Worm (Caenorhabditis elegans) whole organism, L4 larva: Measurements from ENCODE around the gene eif-3.G.

ENCODE experiments used
- F49E8.2 ChIP-seq: sonication (generic microtip); optimal IDR thresholded peaks from 2 replicates; lab custom pipeline; 2016; ENCODE audit warnings: missing compliant biosample characterization, mild to moderate bottlenecking, missing genetic modification characterization, borderline replicate concordance
- Y75B8A.6 ChIP-seq: fragments of 200-800 bp; sonication (Bioruptor generic); IDR thresholded peaks from 2 replicates; pipeline ENCODE4 v1.3.6; 2022; ENCODE audit warnings: missing genetic modification reagents, missing genetic modification characterization, missing compliant biosample characterization
- ZK546.5 ChIP-seq, 2 experiments: sonication (generic microtip); optimal IDR thresholded peaks; 2 replicates each; lab custom pipeline; 2017; ENCODE audit warnings: missing biosample characterization in 2 of 2, missing genetic modification characterization in 2 of 2
- aha-1 ChIP-seq: fragments of 150-350 bp; peaks from one replicate; lab custom pipeline; 2014; ENCODE audit warnings: missing biosample characterization, missing genetic modification characterization
- aly-2 ChIP-seq: sonication (generic microtip); optimal IDR thresholded peaks from 2 replicates; lab custom pipeline; 2018; ENCODE audit warnings: missing biosample characterization, missing genetic modification characterization
- ceh-20 ChIP-seq: fragments of 200-800 bp; sonication (Bioruptor generic); IDR thresholded peaks from 2 replicates; pipeline ENCODE4 v1.3.6; 2022; ENCODE audit warnings: missing genetic modification reagents, missing genetic modification characterization, missing compliant biosample characterization
- ceh-28 ChIP-seq: fragments of 150-350 bp; optimal IDR thresholded peaks from 2 replicates; lab custom pipeline; 2014; ENCODE audit warnings: missing biosample characterization, missing genetic modification reagents, missing genetic modification characterization
- ceh-32 ChIP-seq: sonication (generic microtip); optimal IDR thresholded peaks from 2 replicates; lab custom pipeline; 2016; ENCODE audit warnings: mild to moderate bottlenecking, missing genetic modification characterization, missing compliant biosample characterization; ENCODE audit not compliant: poor library complexity
- ceh-44 ChIP-seq: fragments of 200-800 bp; sonication (Bioruptor generic); IDR thresholded peaks from 2 replicates; pipeline ENCODE4 v1.3.6; 2022; ENCODE audit warnings: missing genetic modification reagents, missing genetic modification characterization, missing compliant biosample characterization
- ces-1 ChIP-seq: fragments of 150-350 bp; sonication (generic microtip); optimal IDR thresholded peaks from 4 replicates; lab custom pipeline; 2014; ENCODE audit warnings: missing biosample characterization, missing genetic modification reagents, missing genetic modification characterization
- cey-2 ChIP-seq: sonication (generic microtip); optimal IDR thresholded peaks from 3 replicates; lab custom pipeline; 2017; ENCODE audit warnings: missing genetic modification characterization, mild to moderate bottlenecking, missing compliant biosample characterization, antibody characterized with exemption, borderline replicate concordance; ENCODE audit not compliant: insufficient read depth
- daf-16 ChIP-seq, 3 experiments: sonication (generic microtip); optimal IDR thresholded peaks; 2 replicates each; lab custom pipeline; 2016 to 2017; ENCODE audit warnings: missing genetic modification characterization in 3 of 3, missing genetic modification reagents in 3 of 3, mild to moderate bottlenecking in 2 of 3, missing compliant biosample characterization in 2 of 3, missing biosample characterization in 1 of 3, moderate library complexity in 1 of 3
- daf-8 ChIP-seq: fragments of 200-800 bp; sonication (Bioruptor generic); IDR thresholded peaks from 2 replicates; pipeline ENCODE4 v1.3.6; 2022; ENCODE audit warnings: missing genetic modification characterization, missing compliant biosample characterization
- dmd-6 ChIP-seq: fragments of 200-800 bp; sonication (Bioruptor generic); IDR thresholded peaks from 2 replicates; pipeline ENCODE4 v1.3.6; 2022; ENCODE audit warnings: missing genetic modification reagents, missing genetic modification characterization, missing compliant biosample characterization
- dmd-8 ChIP-seq: fragments of 200-800 bp; sonication (Bioruptor generic); IDR thresholded peaks from 2 replicates; pipeline ENCODE4 v1.3.6; 2022; ENCODE audit warnings: missing genetic modification characterization, missing compliant biosample characterization
- dpl-1 ChIP-seq: fragments of 150-350 bp; optimal IDR thresholded peaks from 2 replicates; lab custom pipeline; 2014; ENCODE audit warnings: missing biosample characterization, missing genetic modification reagents, missing genetic modification characterization
- hlh-11 ChIP-seq: fragments of 200-800 bp; sonication (Bioruptor generic); optimal IDR thresholded peaks from 2 replicates; lab custom pipeline; 2018; ENCODE audit warnings: mild to moderate bottlenecking, missing genetic modification characterization, missing compliant biosample characterization
- hlh-30 ChIP-seq: sonication (generic microtip); optimal IDR thresholded peaks from 2 replicates; lab custom pipeline; 2017; ENCODE audit warnings: antibody characterized with exemption, mild to moderate bottlenecking, missing genetic modification characterization, missing compliant biosample characterization; ENCODE audit not compliant: insufficient read depth
- hmg-1.1 ChIP-seq: fragments of 200-800 bp; sonication (Bioruptor generic); IDR thresholded peaks from 2 replicates; pipeline ENCODE4 v1.3.6; 2022; ENCODE audit warnings: missing genetic modification reagents, missing genetic modification characterization, missing compliant biosample characterization
- lim-7 ChIP-seq: fragments of 200-800 bp; sonication (Bioruptor generic); IDR thresholded peaks from 2 replicates; pipeline ENCODE4 v1.3.6; 2022; ENCODE audit warnings: missing genetic modification characterization, missing compliant biosample characterization
- lin-15B ChIP-seq: fragments of 150-350 bp; sonication (generic microtip); optimal IDR thresholded peaks from 3 replicates; lab custom pipeline; 2014; ENCODE audit warnings: missing biosample characterization, missing genetic modification characterization
- lin-29 ChIP-seq: fragments of 200-800 bp; sonication (Bioruptor generic); IDR thresholded peaks from 2 replicates; pipeline ENCODE4 v1.3.6; 2022; ENCODE audit warnings: missing genetic modification reagents, missing genetic modification characterization, missing compliant biosample characterization
- lin-39 ChIP-seq: fragments of 150-350 bp; optimal IDR thresholded peaks from 2 replicates; lab custom pipeline; 2014; ENCODE audit warnings: missing biosample characterization, missing genetic modification reagents, missing genetic modification characterization
- lir-3 ChIP-seq: sonication (generic microtip); optimal IDR thresholded peaks from 2 replicates; lab custom pipeline; 2016; ENCODE audit warnings: mild to moderate bottlenecking, missing genetic modification characterization, missing compliant biosample characterization
- lsy-2 ChIP-seq, 2 experiments: fragments of 150-350 bp in 1 of 2; sonication (generic microtip) in 1 of 2; optimal IDR thresholded peaks; 2 replicates each; lab custom pipeline; 2014 to 2017; ENCODE audit warnings: missing biosample characterization in 2 of 2, missing genetic modification characterization in 2 of 2
- mdl-1 ChIP-seq, 2 experiments: fragments of 150-350 bp in 1 of 2; sonication (generic microtip) in 1 of 2; optimal IDR thresholded peaks; 2 replicates each; lab custom pipeline; 2014 to 2017; ENCODE audit warnings: missing biosample characterization in 2 of 2, missing genetic modification characterization in 2 of 2
- mep-1 ChIP-seq: fragments of 150-350 bp; sonication (generic microtip); optimal IDR thresholded peaks from 3 replicates; lab custom pipeline; 2014; ENCODE audit warnings: missing biosample characterization, missing genetic modification characterization
- mxl-3 ChIP-seq: fragments of 200-800 bp; sonication (Bioruptor generic); optimal IDR thresholded peaks from 2 replicates; lab custom pipeline; 2018; ENCODE audit warnings: mild to moderate bottlenecking, missing genetic modification characterization, missing compliant biosample characterization
- nhr-10 ChIP-seq: fragments of 150-350 bp; optimal IDR thresholded peaks from 2 replicates; lab custom pipeline; 2014; ENCODE audit warnings: missing biosample characterization, missing genetic modification characterization
- nhr-111 ChIP-seq: fragments of 200-800 bp; sonication (Bioruptor generic); optimal IDR thresholded peaks from 2 replicates; lab custom pipeline; 2018; ENCODE audit warnings: mild to moderate bottlenecking, missing genetic modification characterization, missing compliant biosample characterization
- nhr-237 ChIP-seq: sonication (generic microtip); optimal IDR thresholded peaks from 2 replicates; lab custom pipeline; 2017; ENCODE audit warnings: missing biosample characterization, missing genetic modification characterization
- nhr-25 ChIP-seq: sonication (generic microtip); optimal IDR thresholded peaks from 2 replicates; lab custom pipeline; 2017; ENCODE audit warnings: missing genetic modification characterization, mild to moderate bottlenecking, missing compliant biosample characterization, antibody characterized with exemption, moderate library complexity, borderline replicate concordance; ENCODE audit not compliant: insufficient read depth
- nhr-28 ChIP-seq: fragments of 150-350 bp; optimal IDR thresholded peaks from 2 replicates; lab custom pipeline; 2014; ENCODE audit warnings: missing biosample characterization, missing genetic modification characterization
- nhr-41 ChIP-seq: fragments of 200-800 bp; sonication (Bioruptor generic); IDR thresholded peaks from 2 replicates; pipeline ENCODE4 v1.3.6; 2022; ENCODE audit warnings: missing genetic modification reagents, missing genetic modification characterization, missing compliant biosample characterization
- nhr-76 ChIP-seq: fragments of 150-350 bp; optimal IDR thresholded peaks from 2 replicates; lab custom pipeline; 2014; ENCODE audit warnings: missing biosample characterization, missing genetic modification characterization
- pqm-1 ChIP-seq: sonication (generic microtip); optimal IDR thresholded peaks from 2 replicates; lab custom pipeline; 2017; ENCODE audit warnings: missing biosample characterization, missing genetic modification characterization
- set-16 ChIP-seq: fragments of 200-800 bp; sonication (Bioruptor generic); IDR thresholded peaks from 2 replicates; pipeline ENCODE4 v1.3.6; 2022; ENCODE audit warnings: missing genetic modification reagents, missing genetic modification characterization, missing compliant biosample characterization
- snpc-1.2 ChIP-seq: fragments of 200-800 bp; sonication (Bioruptor generic); IDR thresholded peaks from 2 replicates; pipeline ENCODE4 v1.3.6; 2022; ENCODE audit warnings: missing genetic modification reagents, missing genetic modification characterization, missing compliant biosample characterization
- snpc-4 ChIP-seq: fragments of 150-350 bp; optimal IDR thresholded peaks from 2 replicates; lab custom pipeline; 2014; ENCODE audit warnings: missing biosample characterization, missing genetic modification characterization
- unc-62 ChIP-seq, 3 experiments: fragments of 150-350 bp in 1 of 3; sonication (generic microtip); optimal IDR thresholded peaks in 2 of 3; peaks in 1 of 3; 1 replicate in 1 of 3; 2 replicates in 2 of 3; lab custom pipeline; 2014 to 2017; ENCODE audit warnings: missing biosample characterization in 3 of 3, missing genetic modification characterization in 3 of 3, missing genetic modification reagents in 3 of 3, missing genotype in 1 of 3
- zfp-3 ChIP-seq: fragments of 200-800 bp; sonication (Bioruptor generic); conservative IDR thresholded peaks from 2 replicates; pipeline ENCODE4 v1.3.6; 2022; ENCODE audit warnings: missing genetic modification reagents, missing genetic modification characterization, missing compliant biosample characterization
- zip-11 ChIP-seq: fragments of 200-800 bp; sonication (Bioruptor generic); IDR thresholded peaks from 2 replicates; pipeline ENCODE4 v1.3.6; 2022; ENCODE audit warnings: missing genetic modification characterization, missing compliant biosample characterization
- ztf-11 ChIP-seq: fragments of 150-350 bp; optimal IDR thresholded peaks from 2 replicates; lab custom pipeline; 2014; ENCODE audit warnings: missing biosample characterization, missing genetic modification characterization

eif-3.G gene

DNA sequence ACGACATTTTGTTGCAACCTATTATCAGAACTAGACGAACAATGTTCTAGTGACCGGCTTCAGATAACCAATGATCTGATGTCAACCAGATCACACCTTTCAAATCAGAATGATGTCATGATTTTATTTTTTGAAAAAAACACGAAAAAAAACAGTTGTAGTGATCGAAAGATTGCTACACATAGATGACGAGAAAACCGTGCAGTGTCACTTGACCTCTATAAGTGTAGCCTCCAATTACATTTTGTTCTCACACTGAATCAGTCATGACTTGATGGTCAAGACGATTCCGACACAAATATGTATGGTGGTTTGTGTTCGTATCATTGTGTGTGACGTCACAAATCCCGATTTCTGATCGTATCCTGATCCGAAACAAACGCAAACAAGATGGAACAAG, 2.5 kb upstream of the eif-3.G start:
- TF ChIP-seq nhr-237 (tag; lab: Kevin White, UChicago) (no peak), mdl-1 (tag; optimal IDR thresholded peaks at IDR 0.05; lab: Kevin White, UChicago) (peak in 1 of 2 experiments; percentile 35), nhr-28 (tag; lab: Kevin White, UChicago) (peak; percentile 77), dmd-6 (GFP tag; lab: Robert Waterston, UW) (peak; percentile 48; the same call in 1 of the 2 replicates), aha-1 (tag; lab: Kevin White, UChicago) (no peak), ces-1 (GFP tag; lab: Kevin White, UChicago) (no peak), ceh-44 (GFP tag; lab: Robert Waterston, UW) (no peak), lir-3 (no peak), hlh-11 (tag; lab: Kevin White, UChicago) (peak; percentile 11), hlh-30 (tag; lab: Kevin White, UChicago) (peak; percentile 51), ceh-32 (tag; lab: Kevin White, UChicago) (no peak), unc-62 (GFP tag; optimal IDR thresholded peaks at IDR 0.05 in 1 of 2; lab: Kevin White, UChicago) (no peak), unc-62 (tag; optimal IDR thresholded peaks at IDR 0.05; lab: Kevin White, UChicago) (no peak)

DNA sequence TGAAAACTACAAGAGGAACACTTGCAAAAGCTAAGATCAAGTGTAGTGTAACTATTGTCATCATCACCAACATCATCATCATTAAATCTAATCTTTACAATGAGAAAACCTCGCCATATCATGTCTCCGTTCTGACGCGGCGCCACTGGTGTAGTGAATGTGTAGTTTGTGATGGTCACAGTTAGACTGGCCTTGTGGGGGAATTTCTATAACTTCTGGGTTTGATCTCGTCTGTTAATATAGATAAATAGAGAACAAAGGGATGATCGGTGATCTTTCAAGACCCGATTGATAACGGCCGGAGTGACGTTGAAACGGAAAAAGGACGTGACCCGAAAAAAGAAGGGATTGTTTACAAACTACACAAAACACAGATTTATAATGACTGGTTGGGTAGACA, 1.8 kb upstream of the eif-3.G start:
- TF ChIP-seq nhr-76 (tag; lab: Kevin White, UChicago) (no peak), mep-1 (tag; lab: Kevin White, UChicago) (peak; percentile 37), set-16 (no peak), hlh-30 (tag; lab: Kevin White, UChicago) (peak; percentile 47), nhr-10 (tag; lab: Kevin White, UChicago) (peak; percentile 51), lsy-2 (tag; optimal IDR thresholded peaks at IDR 0.05; lab: Kevin White, UChicago) (peak in 1 of 2 experiments; percentile 9), cey-2 (peak; percentile 57), mdl-1 (tag; optimal IDR thresholded peaks at IDR 0.05; lab: Kevin White, UChicago) (peak in 1 of 2 experiments; percentile 67), lin-29 (GFP tag; lab: Robert Waterston, UW) (no peak), nhr-25 (tag; lab: Kevin White, UChicago) (peak; percentile 34), hlh-11 (tag; lab: Kevin White, UChicago) (peak; percentile 61), nhr-28 (tag; lab: Kevin White, UChicago) (peak; percentile 97), F49E8.2 (tag; lab: Kevin White, UChicago) (no peak), dmd-6 (GFP tag; lab: Robert Waterston, UW) (peak; percentile 18; the same call in 1 of the 2 replicates), ceh-20 (no peak), daf-16 (GFP tag; optimal IDR thresholded peaks at IDR 0.05; lab: Kevin White, UChicago) (no peak), daf-16 (tag; optimal IDR thresholded peaks at IDR 0.05; lab: Kevin White, UChicago) (no peak), lin-15B (no peak), aha-1 (tag; lab: Kevin White, UChicago) (peak; percentile 5)

DNA sequence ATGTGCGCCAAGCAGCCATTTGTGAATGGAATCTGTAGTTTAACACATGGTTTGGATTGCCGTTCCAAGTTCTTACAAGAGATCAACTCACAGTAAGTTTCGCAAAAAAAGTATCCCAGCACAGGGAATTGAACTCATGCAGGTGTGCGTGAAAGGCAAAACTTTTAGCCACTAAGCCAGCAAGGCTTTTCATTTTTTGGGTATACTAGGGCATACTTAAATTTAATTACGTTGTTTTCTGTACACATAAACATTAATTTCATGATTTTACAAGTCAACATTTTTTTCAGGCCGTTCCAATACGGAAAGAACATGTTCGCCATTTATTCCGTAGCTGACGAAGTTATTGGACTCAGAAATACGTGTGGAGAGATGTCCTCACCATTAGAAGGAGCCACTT, 1.0 kb upstream of the eif-3.G start:
- TF ChIP-seq daf-8 (peak; percentile 72; the same call in 1 of the 2 replicates), mxl-3 (GFP tag; lab: Kevin White, UChicago) (peak; percentile 50), snpc-1.2 (GFP tag; lab: Robert Waterston, UW) (peak; percentile 85), ztf-11 (tag; lab: Kevin White, UChicago) (no peak), mdl-1 (tag; optimal IDR thresholded peaks at IDR 0.05; lab: Kevin White, UChicago) (no peak), pqm-1 (tag; lab: Kevin White, UChicago) (no peak), aly-2 (tag; lab: Kevin White, UChicago) (no peak), lim-7 (peak; percentile 96), lin-39 (tag; lab: Kevin White, UChicago) (no peak), ceh-20 (peak; percentile 71; the same call in 1 of the 2 replicates), snpc-4 (no peak), zfp-3 (GFP tag; lab: Robert Waterston, UW) (peak; percentile 79; the same call in 1 of the 2 replicates), hmg-1.1 (GFP tag; lab: Robert Waterston, UW) (peak; percentile 50), zip-11 (GFP tag; lab: Robert Waterston, UW) (no peak), ZK546.5 (tag; optimal IDR thresholded peaks at IDR 0.05; lab: Kevin White, UChicago) (no peak), nhr-41 (0 out of 2 replicates have a peak, but pooled peaks have one; percentile 66), Y75B8A.6 (GFP tag; lab: Robert Waterston, UW) (peak; percentile 82; the same call in 1 of the 2 replicates), unc-62 (GFP tag; optimal IDR thresholded peaks at IDR 0.05 in 1 of 2; lab: Kevin White, UChicago) (no peak), unc-62 (tag; optimal IDR thresholded peaks at IDR 0.05; lab: Kevin White, UChicago) (no peak), nhr-76 (tag; lab: Kevin White, UChicago) (no peak), set-16 (no peak), nhr-111 (GFP tag; lab: Kevin White, UChicago) (peak; percentile 75), lin-15B (no peak), ceh-28 (no peak), dpl-1 (GFP tag; lab: Kevin White, UChicago) (no peak), dmd-8 (GFP tag; lab: Robert Waterston, UW) (peak; percentile 99), hlh-30 (tag; lab: Kevin White, UChicago) (no peak), ces-1 (GFP tag; lab: Kevin White, UChicago) (no peak)
